Fruit fly (Drosophila melanogaster) whole organism, embryonic: ENCODE measurements around the gene EndoGI.

ENCODE experiments used
- Aef1 ChIP-seq: fragments of 200-800 bp; sonication (Bioruptor generic); IDR thresholded peaks from 3 replicates; pipeline ENCODE4 v1.3.6; 2022; ENCODE audit warnings: missing biosample characterization, missing genetic modification characterization
- Awh ChIP-seq: fragments of 200-800 bp; sonication (Bioruptor generic); IDR thresholded peaks from 2 replicates; pipeline ENCODE4, ENCODE4 v1.3.6; 2022; ENCODE audit warnings: missing biosample characterization, missing genetic modification characterization
- B-H2 ChIP-seq: fragments of 200-800 bp; sonication (Bioruptor generic); optimal IDR thresholded peaks from 2 replicates; lab custom pipeline; 2018; ENCODE audit warnings: missing biosample characterization, mild to moderate bottlenecking, missing genetic modification characterization
- BEAF-32 ChIP-seq: fragments of 200-800 bp; sonication (Bioruptor generic); optimal IDR thresholded peaks from 3 replicates; lab custom pipeline; 2017; ENCODE audit warnings: missing biosample characterization, missing genetic modification characterization, mild to moderate bottlenecking, moderate library complexity, missing genetic modification reagents
- Bgb ChIP-seq: fragments of 200-800 bp; sonication (Bioruptor generic); IDR thresholded peaks from 2 replicates; pipeline ENCODE4 v1.3.6; 2022; ENCODE audit warnings: missing biosample characterization, missing genetic modification characterization; ENCODE audit not compliant: partially characterized antibody
- CG1024 ChIP-seq: fragments of 200-800 bp; sonication (Bioruptor generic); IDR thresholded peaks from 2 replicates; pipeline ENCODE4 v1.3.6; 2022; ENCODE audit warnings: missing biosample characterization, missing genetic modification characterization
- CG11456 ChIP-seq: fragments of 200-800 bp; sonication (Bioruptor generic); IDR thresholded peaks from 3 replicates; pipeline ENCODE4 v1.3.6; 2022; ENCODE audit warnings: missing biosample characterization, missing genetic modification characterization
- CG11695 ChIP-seq: fragments of 200-800 bp; sonication (Bioruptor generic); IDR thresholded peaks from 3 replicates; pipeline ENCODE4 v1.3.6; 2022; ENCODE audit warnings: missing biosample characterization, missing genetic modification characterization
- CG12071 ChIP-seq: fragments of 200-800 bp; sonication (Bioruptor generic); optimal IDR thresholded peaks from 3 replicates; lab custom pipeline; 2018; ENCODE audit warnings: missing biosample characterization, mild to moderate bottlenecking, missing genetic modification characterization
- CG12219 ChIP-seq: fragments of 200-800 bp; sonication (Bioruptor generic); optimal IDR thresholded peaks from 3 replicates; lab custom pipeline; 2018; ENCODE audit warnings: missing biosample characterization, mild to moderate bottlenecking, missing genetic modification characterization
- CG12299 ChIP-seq: fragments of 200-800 bp; sonication (Bioruptor generic); optimal IDR thresholded peaks from 2 replicates; lab custom pipeline; 2018; ENCODE audit warnings: missing biosample characterization, mild to moderate bottlenecking, missing genetic modification characterization
- CG12391 ChIP-seq: fragments of 200-800 bp; sonication (Bioruptor generic); optimal IDR thresholded peaks from 3 replicates; lab custom pipeline; 2018; ENCODE audit warnings: missing biosample characterization, mild to moderate bottlenecking, missing genetic modification characterization, moderate library complexity
- CG12769 ChIP-seq: fragments of 200-800 bp; sonication (Bioruptor generic); optimal IDR thresholded peaks from 2 replicates; lab custom pipeline; 2019; ENCODE audit warnings: missing biosample characterization, mild to moderate bottlenecking, missing genetic modification characterization, moderate library complexity
- CG14014 ChIP-seq: fragments of 200-800 bp; sonication (Bioruptor generic); IDR thresholded peaks from 2 replicates; pipeline ENCODE4 v1.3.6; 2022; ENCODE audit warnings: missing biosample characterization, missing genetic modification characterization
- CG15479 ChIP-seq: fragments of 200-800 bp; sonication (Bioruptor generic); optimal IDR thresholded peaks from 3 replicates; lab custom pipeline; 2019; ENCODE audit warnings: missing biosample characterization, mild to moderate bottlenecking, missing genetic modification characterization, moderate library complexity
- CG17361 ChIP-seq: fragments of 200-800 bp; sonication (Bioruptor generic); IDR thresholded peaks from 3 replicates; pipeline ENCODE4 v1.3.6; 2022; ENCODE audit warnings: missing biosample characterization, missing genetic modification characterization
- CG31388 ChIP-seq: fragments of 200-800 bp; sonication (Bioruptor generic); optimal IDR thresholded peaks from 2 replicates; lab custom pipeline; 2016; ENCODE audit warnings: missing biosample characterization, missing genetic modification characterization
- CG6765 ChIP-seq: fragments of 200-800 bp; sonication (Bioruptor generic); optimal IDR thresholded peaks from 3 replicates; lab custom pipeline; 2017; ENCODE audit warnings: missing biosample characterization, mild to moderate bottlenecking, missing genetic modification characterization
- CG7745 ChIP-seq: fragments of 200-800 bp; sonication (Bioruptor generic); optimal IDR thresholded peaks from 2 replicates; lab custom pipeline; 2018; ENCODE audit warnings: missing biosample characterization, mild to moderate bottlenecking, missing genetic modification characterization, moderate library complexity
- CG7839 ChIP-seq: fragments of 200-800 bp; sonication (Bioruptor generic); optimal IDR thresholded peaks from 3 replicates; lab custom pipeline; 2018; ENCODE audit warnings: missing biosample characterization, mild to moderate bottlenecking, missing genetic modification characterization, moderate library complexity
- CG8765 ChIP-seq: fragments of 200-800 bp; sonication (Bioruptor generic); IDR thresholded peaks from 2 replicates; pipeline ENCODE4 v1.3.6; 2022; ENCODE audit warnings: missing biosample characterization, missing genetic modification characterization
- CG9727 ChIP-seq: fragments of 200-800 bp; sonication (Bioruptor generic); optimal IDR thresholded peaks from 3 replicates; lab custom pipeline; 2017; ENCODE audit warnings: missing biosample characterization, mild to moderate bottlenecking, missing genetic modification characterization
- D ChIP-seq, 2 experiments: fragments of 200-800 bp in 1 of 2; fragments of >200 bp in 1 of 2; sonication (Bioruptor generic) in 1 of 2; optimal IDR thresholded peaks; 2 replicates in 1 of 2; 3 replicates in 1 of 2; lab custom pipeline; 2017; ENCODE audit warnings: mild to moderate bottlenecking in 1 of 2, missing biosample characterization in 1 of 2, missing genetic modification characterization in 1 of 2, missing genetic modification reagents in 1 of 2
- Dip3 ChIP-seq: fragments of 200-800 bp; sonication (Bioruptor generic); optimal IDR thresholded peaks from 3 replicates; lab custom pipeline; 2016; ENCODE audit warnings: missing biosample characterization, missing genetic modification characterization
- ERR ChIP-seq: fragments of 200-800 bp; sonication (Bioruptor generic); optimal IDR thresholded peaks from 2 replicates; lab custom pipeline; 2016; ENCODE audit warnings: missing biosample characterization, missing genetic modification characterization
- Elba2 ChIP-seq: fragments of 200-800 bp; sonication (Bioruptor generic); optimal IDR thresholded peaks from 3 replicates; lab custom pipeline; 2016; ENCODE audit warnings: missing biosample characterization, missing genetic modification characterization
- HLHmδ ChIP-seq: fragments of 200-800 bp; sonication (Bioruptor generic); optimal IDR thresholded peaks from 2 replicates; lab custom pipeline; 2018; ENCODE audit warnings: missing biosample characterization, mild to moderate bottlenecking, missing genetic modification characterization, moderate library complexity
- Lpt ChIP-seq: fragments of >200 bp; optimal IDR thresholded peaks from 2 replicates; lab custom pipeline; 2018; ENCODE audit warnings: missing biosample characterization, missing genetic modification characterization
- NFAT ChIP-seq: fragments of 200-800 bp; sonication (Bioruptor generic); IDR thresholded peaks from 2 replicates; pipeline ENCODE4 v1.3.6; 2022; ENCODE audit warnings: missing biosample characterization, missing genetic modification characterization
- Optix ChIP-seq: fragments of 200-800 bp; sonication (Bioruptor generic); IDR thresholded peaks from 3 replicates; pipeline ENCODE4 v1.3.6; 2022; ENCODE audit warnings: missing biosample characterization, missing genetic modification characterization
- amos ChIP-seq: fragments of 200-800 bp; sonication (Bioruptor generic); IDR thresholded peaks from 2 replicates; pipeline ENCODE4 v1.3.6; 2022; ENCODE audit warnings: missing biosample characterization, missing genetic modification characterization; ENCODE audit not compliant: partially characterized antibody
- bab2 ChIP-seq: fragments of 200-800 bp; sonication (Bioruptor generic); optimal IDR thresholded peaks from 2 replicates; lab custom pipeline; 2016; ENCODE audit warnings: missing biosample characterization, missing genetic modification characterization
- dm ChIP-seq: fragments of 200-800 bp; sonication (Bioruptor generic); optimal IDR thresholded peaks from 3 replicates; lab custom pipeline; 2016; ENCODE audit warnings: missing biosample characterization, missing genetic modification characterization
- dmrt11E ChIP-seq: fragments of 200-800 bp; sonication (Bioruptor generic); optimal IDR thresholded peaks from 3 replicates; lab custom pipeline; 2018; ENCODE audit warnings: missing biosample characterization, mild to moderate bottlenecking, missing genetic modification characterization, moderate library complexity
- fru ChIP-seq: fragments of >200 bp; optimal IDR thresholded peaks from 2 replicates; lab custom pipeline; 2017
- gce ChIP-seq: fragments of 200-800 bp; sonication (Bioruptor generic); IDR thresholded peaks from 3 replicates; pipeline ENCODE4 v1.3.6; 2022; ENCODE audit warnings: missing biosample characterization, missing genetic modification characterization
- nmo ChIP-seq: fragments of 200-800 bp; sonication (Bioruptor generic); optimal IDR thresholded peaks from 2 replicates; lab custom pipeline; 2018; ENCODE audit warnings: missing biosample characterization, mild to moderate bottlenecking, missing genetic modification characterization, moderate library complexity
- p53 ChIP-seq: fragments of 200-800 bp; sonication (Bioruptor generic); optimal IDR thresholded peaks from 2 replicates; lab custom pipeline; 2016; ENCODE audit warnings: missing biosample characterization, missing genetic modification characterization
- pfk ChIP-seq: fragments of 200-800 bp; sonication (Bioruptor generic); optimal IDR thresholded peaks from 2 replicates; lab custom pipeline; 2018; ENCODE audit warnings: missing biosample characterization, mild to moderate bottlenecking, missing genetic modification characterization, moderate library complexity
- pzg ChIP-seq: fragments of 200-800 bp; sonication (Bioruptor generic); optimal IDR thresholded peaks from 3 replicates; lab custom pipeline; 2018; ENCODE audit warnings: missing biosample characterization, mild to moderate bottlenecking, missing genetic modification characterization, moderate library complexity
- ranshi ChIP-seq: fragments of 200-800 bp; sonication (Bioruptor generic); IDR thresholded peaks from 2 replicates; pipeline ENCODE4 v1.3.6; 2022; ENCODE audit warnings: missing biosample characterization, missing genetic modification characterization
- scrt ChIP-seq: fragments of 200-800 bp; sonication (Bioruptor generic); optimal IDR thresholded peaks from 2 replicates; lab custom pipeline; 2018; ENCODE audit warnings: missing biosample characterization, mild to moderate bottlenecking, missing genetic modification characterization, moderate library complexity
- sd ChIP-seq: fragments of 200-800 bp; sonication (Bioruptor generic); optimal IDR thresholded peaks from 3 replicates; lab custom pipeline; 2018; ENCODE audit warnings: missing biosample characterization, mild to moderate bottlenecking, missing genetic modification characterization, moderate library complexity
- stc ChIP-seq: fragments of 200-800 bp; sonication (Bioruptor generic); IDR thresholded peaks from 2 replicates; pipeline ENCODE4 v1.3.6; 2022; ENCODE audit warnings: missing biosample characterization, missing genetic modification characterization
- stwl ChIP-seq: fragments of 200-800 bp; sonication (Bioruptor generic); optimal IDR thresholded peaks from 3 replicates; lab custom pipeline; 2018; ENCODE audit warnings: missing biosample characterization, mild to moderate bottlenecking, missing genetic modification characterization, moderate library complexity
- sug ChIP-seq: fragments of 200-800 bp; optimal IDR thresholded peaks from 2 replicates; lab custom pipeline; 2019; ENCODE audit warnings: missing biosample characterization, mild to moderate bottlenecking, missing genetic modification characterization, moderate library complexity
- tap ChIP-seq: fragments of 200-800 bp; optimal IDR thresholded peaks from 3 replicates; lab custom pipeline; 2019; ENCODE audit warnings: missing biosample characterization, mild to moderate bottlenecking, missing genetic modification characterization, moderate library complexity
- tgo ChIP-seq: fragments of 200-800 bp; sonication (Bioruptor generic); IDR thresholded peaks from 3 replicates; pipeline ENCODE4 v1.3.6; 2022; ENCODE audit warnings: missing biosample characterization, missing genetic modification characterization
- wdn ChIP-seq: fragments of 200-800 bp; sonication (Bioruptor generic); IDR thresholded peaks from 2 replicates; pipeline ENCODE4 v1.3.6; 2022; ENCODE audit warnings: missing biosample characterization, missing genetic modification characterization
- wor ChIP-seq: fragments of 200-800 bp; sonication (Bioruptor generic); IDR thresholded peaks from 2 replicates; pipeline ENCODE4 v1.3.6; 2022; ENCODE audit warnings: missing biosample characterization, missing genetic modification characterization

Gene EndoGI

DNA sequence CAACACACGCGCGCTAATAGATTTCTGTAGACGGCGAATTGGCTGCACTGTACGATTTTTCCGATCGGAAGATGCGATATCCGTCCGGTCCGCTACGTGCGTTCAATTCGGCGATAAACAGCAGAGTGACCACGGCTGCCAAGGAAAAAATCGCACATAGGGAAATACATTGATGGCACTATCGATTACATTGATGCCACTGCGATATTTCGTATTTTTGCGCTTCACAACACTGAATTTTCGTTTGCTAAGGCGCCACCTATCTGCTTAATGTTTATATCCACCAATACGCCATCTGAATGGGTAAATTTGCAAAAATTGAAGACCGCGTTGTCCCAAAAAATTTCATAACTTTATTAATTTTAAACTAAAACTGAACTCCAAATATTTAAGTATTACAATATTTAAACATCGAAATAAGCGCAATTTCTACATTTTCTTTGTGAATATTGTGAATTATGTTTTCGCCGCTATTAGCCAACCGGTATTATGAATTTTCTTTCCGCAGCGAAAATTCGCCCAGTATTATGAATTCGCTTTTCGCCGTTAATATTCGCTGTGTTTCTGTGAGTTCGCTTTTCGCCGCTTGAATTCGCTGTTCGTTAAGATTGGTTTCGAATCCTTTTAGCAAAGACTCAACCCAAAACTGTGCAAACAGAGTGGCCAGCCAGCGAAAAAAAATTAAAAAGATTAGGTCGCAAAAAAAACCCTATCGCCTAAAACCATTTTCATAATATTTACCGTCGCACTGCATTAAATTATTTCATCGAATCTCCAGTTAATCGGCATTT lies 30.3 kb downstream of the EndoGI start, which contains the start of the genes crp and pkaap (continued):
- TF ChIP-seq stc (GFP tag; lab: Robert Waterston, UW) (no peak), BEAF-32 (peak; percentile 97), tgo (GFP tag; lab: Robert Waterston, UW) (no peak), Elba2 (GFP tag; lab: Kevin White, UChicago) (peak; percentile 45), CG6765 (GFP tag; lab: Kevin White, UChicago) (peak; percentile 19), amos (GFP tag; lab: Robert Waterston, UW) (no peak), scrt (peak; percentile 63), CG8765 (GFP tag; lab: Robert Waterston, UW) (no peak), CG1024 (GFP tag; lab: Robert Waterston, UW) (no peak), Lpt (GFP tag; lab: Kevin White, UChicago) (no peak), CG12391 (tag; lab: Kevin White, UChicago) (peak; percentile 70), CG17361 (GFP tag; lab: Robert Waterston, UW) (no peak), pzg (GFP tag; lab: Kevin White, UChicago) (peak; percentile 97), CG7745 (peak; percentile 34), CG12299 (peak; percentile 64), Bgb (no peak), p53 (GFP tag; lab: Kevin White, UChicago) (no peak), Dip3 (GFP tag; lab: Kevin White, UChicago) (peak; percentile 77), CG12071 (peak; percentile 63), sd (peak; percentile 39), CG11695 (no peak), D (optimal IDR thresholded peaks at IDR 0.05; lab: Kevin White, UChicago) (no peak), D (GFP tag; optimal IDR thresholded peaks at IDR 0.05; lab: Kevin White, UChicago) (peak; percentile 43), CG31388 (GFP tag; lab: Kevin White, UChicago) (peak; percentile 66), CG12769 (tag; lab: Kevin White, UChicago) (no peak), HLHmδ (GFP tag; lab: Kevin White, UChicago) (peak; percentile 94), wdn (GFP tag; lab: Robert Waterston, UW) (no peak), Optix (GFP tag; lab: Robert Waterston, UW) (no peak), stwl (peak; percentile 91), B-H2 (GFP tag; lab: Kevin White, UChicago) (peak; percentile 90), CG9727 (GFP tag; lab: Kevin White, UChicago) (peak; percentile 48), gce (no peak), dm (GFP tag; lab: Kevin White, UChicago) (peak; percentile 89), dmrt11E (peak; percentile 63), bab2 (GFP tag; lab: Kevin White, UChicago) (peak; percentile 90), CG15479 (no peak), ranshi (no peak), CG12219 (GFP tag; lab: Kevin White, UChicago) (peak; percentile 15), CG14014 (GFP tag; lab: Robert Waterston, UW) (no peak), fru (lab: Kevin White, UChicago) (no peak), ERR (GFP tag; lab: Kevin White, UChicago) (peak; percentile 87), Awh (no peak), sug (tag; lab: Kevin White, UChicago) (peak; percentile 74), CG7839 (tag; lab: Kevin White, UChicago) (no peak), pfk (peak; percentile 54), tap (tag; lab: Kevin White, UChicago) (peak; percentile 35), CG11456 (GFP tag; lab: Robert Waterston, UW) (no peak), wor (no peak), nmo (GFP tag; lab: Kevin White, UChicago) (peak; percentile 27), NFAT (GFP tag; lab: Robert Waterston, UW) (no peak), Aef1 (GFP tag; lab: Robert Waterston, UW) (no peak)
